Worm (Caenorhabditis elegans): Measurements from ENCODE around the gene T04C10.3.
A peak's percentile ranks its signal among the peaks of the same experiment; 100 is the strongest.

DNA sequence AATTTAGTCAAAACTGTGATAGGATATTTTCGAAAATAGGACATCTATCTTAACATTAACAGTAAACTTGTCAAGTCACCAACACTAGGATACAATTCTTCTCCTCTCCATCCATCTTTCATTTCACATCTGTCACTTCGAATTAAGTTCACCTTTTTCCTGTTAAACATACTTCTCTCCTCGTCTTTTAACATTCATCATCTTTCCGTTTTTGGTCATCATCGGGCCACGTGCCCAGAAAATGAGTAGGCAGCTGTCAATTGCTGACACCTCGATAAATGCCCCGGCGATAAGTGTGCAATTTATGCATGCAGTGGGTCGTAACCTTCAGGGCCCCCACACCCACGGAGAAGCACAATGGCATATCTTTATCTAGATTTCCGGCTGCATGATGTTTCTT is 32.0 kb upstream of the T04C10.3 start:
- TF ChIP-seq snpc-4 (tag; optimal IDR thresholded peaks at IDR 0.05): no peak
- no peak for TF ChIP-seq blmp-1 (tag; optimal IDR thresholded peaks at IDR 0.05; ENCODE audit: insufficient read depth)
- TF ChIP-seq nhr-237 (tag; optimal IDR thresholded peaks at IDR 0.05): no peak
- TF ChIP-seq fos-1 (tag; optimal IDR thresholded peaks at IDR 0.05): no peak
- no peak for TF ChIP-seq ceh-82 (tag; optimal IDR thresholded peaks at IDR 0.05)
- TF ChIP-seq ama-1 (optimal IDR thresholded peaks at IDR 0.05): no peak
- no peak for TF ChIP-seq lin-13 (GFP tag; optimal IDR thresholded peaks at IDR 0.05)
- no peak for TF ChIP-seq crh-2 (tag; optimal IDR thresholded peaks at IDR 0.05)
- peak in 1 of 2 experiments; percentile 29 for TF ChIP-seq mdl-1 (tag; optimal IDR thresholded peaks at IDR 0.05)

Measured in whole organism, L2 larva.